Fruit fly (Drosophila melanogaster) whole organism, embryonic: ENCODE measurements around the gene CG15483.
A peak's percentile ranks its signal among the peaks of the same experiment; 100 is the strongest.

Experiments
- Adf1 ChIP-seq: fragments of 200-800 bp; sonication (Bioruptor generic); IDR thresholded peaks from 2 replicates; pipeline ENCODE4 v1.3.6; 2022; ENCODE audit warnings: missing biosample characterization, missing genetic modification characterization
- Atf6 ChIP-seq: fragments of 200-800 bp; sonication (Bioruptor generic); IDR thresholded peaks from 2 replicates; pipeline ENCODE4 v1.3.6; 2022; ENCODE audit warnings: missing biosample characterization, missing genetic modification characterization
- BtbVII ChIP-seq: fragments of 200-800 bp; sonication (Bioruptor generic); optimal IDR thresholded peaks from 3 replicates; lab custom pipeline; 2017; ENCODE audit warnings: missing biosample characterization, mild to moderate bottlenecking, missing genetic modification characterization
- CG10543 ChIP-seq: fragments of 200-800 bp; sonication (Bioruptor generic); optimal IDR thresholded peaks from 3 replicates; lab custom pipeline; 2017; ENCODE audit warnings: missing biosample characterization, mild to moderate bottlenecking, missing genetic modification characterization, moderate library complexity
- CG11247 ChIP-seq: fragments of 200-800 bp; sonication (Bioruptor generic); IDR thresholded peaks from 2 replicates; pipeline ENCODE4 v1.3.6; 2022; ENCODE audit warnings: missing biosample characterization, missing genetic modification characterization
- CG1233 ChIP-seq: fragments of 200-800 bp; sonication (Bioruptor generic); optimal IDR thresholded peaks from 4 replicates; lab custom pipeline; 2018; ENCODE audit warnings: missing biosample characterization, mild to moderate bottlenecking, missing genetic modification characterization
- CG13287 ChIP-seq: fragments of 200-800 bp; sonication (Bioruptor generic); IDR thresholded peaks from 2 replicates; pipeline ENCODE4 v1.3.6; 2022; ENCODE audit warnings: missing biosample characterization, missing genetic modification characterization; ENCODE audit not compliant: partially characterized antibody
- CG14441 ChIP-seq: fragments of 200-800 bp; sonication (Bioruptor generic); IDR thresholded peaks from 2 replicates; pipeline ENCODE4 v1.3.6; 2022; ENCODE audit warnings: missing biosample characterization, missing genetic modification characterization
- CG16813 ChIP-seq: fragments of 200-800 bp; sonication (Bioruptor generic); IDR thresholded peaks from 3 replicates; pipeline ENCODE4 v1.3.6; 2022; ENCODE audit warnings: missing biosample characterization, missing genetic modification characterization; ENCODE audit not compliant: partially characterized antibody
- CG4424 ChIP-seq: fragments of 200-800 bp; sonication (Bioruptor generic); optimal IDR thresholded peaks from 3 replicates; lab custom pipeline; 2016; ENCODE audit warnings: missing biosample characterization, missing genetic modification characterization
- CG6683 ChIP-seq: fragments of 200-800 bp; sonication (Bioruptor generic); optimal IDR thresholded peaks from 2 replicates; lab custom pipeline; 2017; ENCODE audit warnings: missing biosample characterization, mild to moderate bottlenecking, missing genetic modification characterization, missing genetic modification reagents
- CG8765 ChIP-seq: fragments of 200-800 bp; sonication (Bioruptor generic); IDR thresholded peaks from 2 replicates; pipeline ENCODE4 v1.3.6; 2022; ENCODE audit warnings: missing biosample characterization, missing genetic modification characterization
- CG9215 ChIP-seq: fragments of 200-800 bp; sonication (Bioruptor generic); IDR thresholded peaks from 2 replicates; pipeline ENCODE4 v1.3.6; 2022; ENCODE audit warnings: missing biosample characterization, missing genetic modification characterization
- CG9932 ChIP-seq: fragments of 200-800 bp; sonication (Bioruptor generic); IDR thresholded peaks from 2 replicates; pipeline ENCODE4 v1.3.6; 2022; ENCODE audit warnings: missing biosample characterization, missing genetic modification characterization
- CHES-1-like ChIP-seq: fragments of 200-800 bp; sonication (Bioruptor generic); optimal IDR thresholded peaks from 2 replicates; lab custom pipeline; 2016; ENCODE audit warnings: missing biosample characterization, missing genetic modification characterization
- D19B ChIP-seq: fragments of 200-800 bp; sonication (Bioruptor generic); optimal IDR thresholded peaks from 2 replicates; lab custom pipeline; 2017; ENCODE audit warnings: missing biosample characterization, mild to moderate bottlenecking, missing genetic modification characterization
- Dll ChIP-seq: fragments of 200-800 bp; sonication (Bioruptor generic); IDR thresholded peaks from 4 replicates; pipeline ENCODE4 v1.3.6; 2022; ENCODE audit warnings: missing biosample characterization, missing genetic modification characterization; ENCODE audit not compliant: partially characterized antibody
- ERR ChIP-seq: fragments of 200-800 bp; sonication (Bioruptor generic); optimal IDR thresholded peaks from 2 replicates; lab custom pipeline; 2016; ENCODE audit warnings: missing biosample characterization, missing genetic modification characterization
- Fer1 ChIP-seq: fragments of 200-800 bp; sonication (Bioruptor generic); optimal IDR thresholded peaks from 2 replicates; lab custom pipeline; 2017; ENCODE audit warnings: missing biosample characterization, mild to moderate bottlenecking, missing genetic modification characterization
- Fer3 ChIP-seq: fragments of 200-800 bp; sonication (Bioruptor generic); optimal IDR thresholded peaks from 2 replicates; lab custom pipeline; 2018; ENCODE audit warnings: missing biosample characterization, mild to moderate bottlenecking, missing genetic modification characterization, moderate library complexity
- Jarid2 ChIP-seq: fragments of 200-800 bp; sonication (Bioruptor generic); optimal IDR thresholded peaks from 3 replicates; lab custom pipeline; 2017; ENCODE audit warnings: mild to moderate bottlenecking, missing biosample characterization, missing genetic modification reagents, missing genetic modification characterization
- Lhr ChIP-seq: fragments of 200-800 bp; sonication (Bioruptor generic); optimal IDR thresholded peaks from 3 replicates; lab custom pipeline; 2017; ENCODE audit warnings: mild to moderate bottlenecking, missing biosample characterization, missing genetic modification reagents, missing genetic modification characterization
- Med ChIP-seq: fragments of 200-800 bp; sonication (Bioruptor generic); peaks from one replicate; lab custom pipeline; 2016; ENCODE audit warnings: missing biosample characterization, missing genetic modification characterization, mild to moderate bottlenecking, inconsistent platforms, moderate library complexity
- Meics ChIP-seq: fragments of 200-800 bp; sonication (Bioruptor generic); optimal IDR thresholded peaks from 2 replicates; lab custom pipeline; 2017; ENCODE audit warnings: missing biosample characterization, mild to moderate bottlenecking, missing genetic modification characterization
- NFAT ChIP-seq: fragments of 200-800 bp; sonication (Bioruptor generic); IDR thresholded peaks from 2 replicates; pipeline ENCODE4 v1.3.6; 2022; ENCODE audit warnings: missing biosample characterization, missing genetic modification characterization
- Nf-YA ChIP-seq: fragments of 200-800 bp; sonication (Bioruptor generic); IDR thresholded peaks from 2 replicates; pipeline ENCODE4 v1.3.6; 2022; ENCODE audit warnings: missing biosample characterization, missing genetic modification characterization
- Nf-YC ChIP-seq: fragments of 200-800 bp; optimal IDR thresholded peaks from 3 replicates; lab custom pipeline; 2019; ENCODE audit warnings: missing biosample characterization, mild to moderate bottlenecking, missing genetic modification characterization, moderate library complexity
- Rfx ChIP-seq: fragments of 200-800 bp; sonication (Bioruptor generic); IDR thresholded peaks from 2 replicates; pipeline ENCODE4 v1.3.6; 2022; ENCODE audit warnings: missing biosample characterization, missing genetic modification characterization
- Trl ChIP-seq, 3 experiments: fragments of >200 bp in 2 of 3; fragments of 200-800 bp in 1 of 3; sonication (Bioruptor generic) in 1 of 3; optimal IDR thresholded peaks; 2 replicates in 1 of 3; 3 replicates in 2 of 3; lab custom pipeline; 2016 to 2017; ENCODE audit warnings: missing biosample characterization in 1 of 3, missing genetic modification characterization in 1 of 3
- Vsx1 ChIP-seq: fragments of 200-800 bp; sonication (Bioruptor generic); optimal IDR thresholded peaks from 2 replicates; lab custom pipeline; 2017; ENCODE audit warnings: missing biosample characterization, mild to moderate bottlenecking, missing genetic modification characterization, missing genetic modification reagents
- caup ChIP-seq: fragments of 200-800 bp; sonication (Bioruptor generic); optimal IDR thresholded peaks from 3 replicates; lab custom pipeline; 2017; ENCODE audit warnings: missing biosample characterization, mild to moderate bottlenecking, missing genetic modification characterization, moderate library complexity; ENCODE audit not compliant: severe bottlenecking
- exex ChIP-seq: fragments of 200-800 bp; sonication (Bioruptor generic); optimal IDR thresholded peaks from 4 replicates; lab custom pipeline; 2018; ENCODE audit warnings: missing biosample characterization, mild to moderate bottlenecking, missing genetic modification characterization, moderate library complexity
- gfzf ChIP-seq: fragments of 200-800 bp; sonication (Bioruptor generic); optimal IDR thresholded peaks from 2 replicates; lab custom pipeline; 2016; ENCODE audit warnings: missing biosample characterization, mild to moderate bottlenecking, missing genetic modification characterization, moderate library complexity
- grn ChIP-seq: fragments of 200-800 bp; sonication (Bioruptor generic); optimal IDR thresholded peaks from 3 replicates; lab custom pipeline; 2017; ENCODE audit warnings: missing biosample characterization, missing genetic modification characterization
- her ChIP-seq: fragments of 200-800 bp; sonication (Bioruptor generic); optimal IDR thresholded peaks from 2 replicates; lab custom pipeline; 2016; ENCODE audit warnings: missing biosample characterization, missing genetic modification characterization
- hkb ChIP-seq, 2 experiments: fragments of 200-800 bp in 1 of 2; fragments of >200 bp in 1 of 2; sonication (Bioruptor generic) in 1 of 2; IDR thresholded peaks in 1 of 2; optimal IDR thresholded peaks in 1 of 2; 2 replicates each; pipeline versions ENCODE4 v1.3.6 to Lab custom; 2017 to 2022; ENCODE audit warnings: missing biosample characterization in 1 of 2, missing genetic modification characterization in 1 of 2
- inv ChIP-seq: fragments of 200-800 bp; sonication (Bioruptor generic); IDR thresholded peaks from 2 replicates; pipeline ENCODE4 v1.3.6; 2022; ENCODE audit warnings: missing biosample characterization, missing genetic modification characterization; ENCODE audit not compliant: partially characterized antibody
- kah ChIP-seq: fragments of 200-800 bp; sonication (Bioruptor generic); optimal IDR thresholded peaks from 2 replicates; lab custom pipeline; 2018; ENCODE audit warnings: missing biosample characterization, mild to moderate bottlenecking, missing genetic modification characterization
- mirr ChIP-seq: fragments of 200-800 bp; sonication (Bioruptor generic); optimal IDR thresholded peaks from 3 replicates; lab custom pipeline; 2018; ENCODE audit warnings: missing biosample characterization, mild to moderate bottlenecking, missing genetic modification characterization
- pnt ChIP-seq: fragments of 200-800 bp; sonication (Bioruptor generic); optimal IDR thresholded peaks from 3 replicates; lab custom pipeline; 2016; ENCODE audit warnings: missing biosample characterization, missing genetic modification characterization
- sens ChIP-seq: fragments of 200-800 bp; sonication (Bioruptor generic); peaks from one replicate; lab custom pipeline; 2016; ENCODE audit warnings: missing biosample characterization, missing genetic modification characterization
- so ChIP-seq: fragments of 200-800 bp; sonication (Bioruptor generic); IDR thresholded peaks from 3 replicates; pipeline ENCODE4 v1.3.6; 2022; ENCODE audit warnings: missing biosample characterization, missing genetic modification characterization
- sug ChIP-seq: fragments of 200-800 bp; optimal IDR thresholded peaks from 2 replicates; lab custom pipeline; 2019; ENCODE audit warnings: missing biosample characterization, mild to moderate bottlenecking, missing genetic modification characterization, moderate library complexity
- vfl ChIP-seq: fragments of 200-800 bp; sonication (Bioruptor generic); optimal IDR thresholded peaks from 2 replicates; lab custom pipeline; 2016; ENCODE audit warnings: missing biosample characterization, missing genetic modification characterization
- vvl ChIP-seq: fragments of 200-800 bp; sonication (Bioruptor generic); IDR thresholded peaks from 2 replicates; pipeline ENCODE4 v1.3.6; 2022; ENCODE audit warnings: missing biosample characterization, missing genetic modification characterization
- wek ChIP-seq: fragments of 200-800 bp; sonication (Bioruptor generic); optimal IDR thresholded peaks from 3 replicates; lab custom pipeline; 2018; ENCODE audit warnings: missing biosample characterization, mild to moderate bottlenecking, missing genetic modification characterization, moderate library complexity

The CG15483 gene

dm6 chr2L:12718437-12719376, 42.9 kb downstream of the CG15483 start, which contains the start of gene MRP (continued):
- peak; percentile 35; the same call in 1 of the 2 replicates for TF ChIP-seq CG14441 (GFP tag; lab: Robert Waterston, UW)
- TF ChIP-seq Med: peak; percentile 93
- TF ChIP-seq Atf6 (GFP tag; lab: Robert Waterston, UW): peak; percentile 63
- no peak for TF ChIP-seq CG6683 (GFP tag; lab: Kevin White, UChicago)
- peak; percentile 30 for TF ChIP-seq sens (GFP tag; lab: Kevin White, UChicago)
- TF ChIP-seq Fer1 (GFP tag; lab: Kevin White, UChicago): peak; percentile 59
- TF ChIP-seq CG11247 (GFP tag; lab: Robert Waterston, UW): peak; percentile 29; the same call in 1 of the 2 replicates
- TF ChIP-seq caup (GFP tag; lab: Kevin White, UChicago): peak; percentile 48
- TF ChIP-seq kah (GFP tag; lab: Kevin White, UChicago): peak; percentile 53
- peak in 1 of 2 experiments; percentile 83 for TF ChIP-seq Trl (optimal IDR thresholded peaks at IDR 0.05; lab: Kevin White, UChicago)
- TF ChIP-seq Trl (GFP tag; optimal IDR thresholded peaks at IDR 0.05; lab: Kevin White, UChicago): no peak
- TF ChIP-seq CG9932 (GFP tag; lab: Robert Waterston, UW): peak; percentile 31; the same call in 1 of the 2 replicates
- no peak for TF ChIP-seq CG8765 (GFP tag; lab: Robert Waterston, UW)
- peak; percentile 63 for TF ChIP-seq Adf1 (GFP tag; lab: Robert Waterston, UW)
- TF ChIP-seq Fer3: no peak
- TF ChIP-seq D19B (GFP tag; lab: Kevin White, UChicago): no peak
- TF ChIP-seq Nf-YC (tag; lab: Kevin White, UChicago): peak; percentile 51
- TF ChIP-seq Rfx: peak; percentile 34; the same call in 1 of the 2 replicates
- no peak for TF ChIP-seq ERR (GFP tag; lab: Kevin White, UChicago)
- 0 out of 4 replicates have a peak, but pooled peaks have one; percentile 39 for TF ChIP-seq Dll (GFP tag; lab: Robert Waterston, UW)
- peak; percentile 6 for TF ChIP-seq Meics (GFP tag; lab: Kevin White, UChicago)
- peak; percentile 86 for TF ChIP-seq sug (tag; lab: Kevin White, UChicago)
- TF ChIP-seq wek (GFP tag; lab: Kevin White, UChicago): no peak
- TF ChIP-seq exex (tag; lab: Kevin White, UChicago): peak; percentile 91
- TF ChIP-seq BtbVII (GFP tag; lab: Kevin White, UChicago): peak; percentile 4
- TF ChIP-seq CG16813: 0 out of 3 replicates have a peak, but pooled peaks have one; percentile 24
- TF ChIP-seq Vsx1 (GFP tag; lab: Kevin White, UChicago): peak; percentile 31
- TF ChIP-seq CG13287: peak; percentile 51
- TF ChIP-seq pnt (GFP tag; lab: Kevin White, UChicago): no peak
- TF ChIP-seq gfzf (GFP tag; lab: Kevin White, UChicago): no peak
- peak; percentile 10 for TF ChIP-seq CHES-1-like (GFP tag; lab: Kevin White, UChicago)
- TF ChIP-seq Jarid2: peak; percentile 89
- TF ChIP-seq CG9215: no peak
- peak; percentile 26 for TF ChIP-seq grn (GFP tag; lab: Kevin White, UChicago)
- no peak for TF ChIP-seq hkb (optimal IDR thresholded peaks at IDR 0.05; lab: Kevin White, UChicago)
- peak; percentile 60 for TF ChIP-seq hkb (GFP tag; IDR thresholded peaks at IDR 0.05; lab: Robert Waterston, UW)
- TF ChIP-seq her (GFP tag; lab: Kevin White, UChicago): peak; percentile 8
- TF ChIP-seq Nf-YA (GFP tag; lab: Robert Waterston, UW): 0 out of 2 replicates have a peak, but pooled peaks have one; percentile 16
- TF ChIP-seq vfl (GFP tag; lab: Kevin White, UChicago): no peak
- peak; percentile 25; the same call in 1 of the 2 replicates for TF ChIP-seq vvl (GFP tag; lab: Robert Waterston, UW)
- TF ChIP-seq CG1233 (GFP tag; lab: Kevin White, UChicago): no peak
- TF ChIP-seq Lhr (GFP tag; lab: Kevin White, UChicago): no peak
- peak; percentile 17; the same call in 1 of the 2 replicates for TF ChIP-seq inv (GFP tag; lab: Robert Waterston, UW)
- TF ChIP-seq NFAT: peak; percentile 26; the same call in 1 of the 2 replicates
- TF ChIP-seq CG4424 (GFP tag; lab: Kevin White, UChicago): no peak
- TF ChIP-seq so (GFP tag; lab: Robert Waterston, UW): peak; percentile 59; the same call in 1 of the 3 replicates
- TF ChIP-seq mirr (GFP tag; lab: Kevin White, UChicago): peak; percentile 58
- peak; percentile 66 for TF ChIP-seq CG10543 (GFP tag; lab: Kevin White, UChicago)
